Worm (Caenorhabditis elegans): Measurements from ENCODE around the gene cup-15.

Gene cup-15

DNA sequence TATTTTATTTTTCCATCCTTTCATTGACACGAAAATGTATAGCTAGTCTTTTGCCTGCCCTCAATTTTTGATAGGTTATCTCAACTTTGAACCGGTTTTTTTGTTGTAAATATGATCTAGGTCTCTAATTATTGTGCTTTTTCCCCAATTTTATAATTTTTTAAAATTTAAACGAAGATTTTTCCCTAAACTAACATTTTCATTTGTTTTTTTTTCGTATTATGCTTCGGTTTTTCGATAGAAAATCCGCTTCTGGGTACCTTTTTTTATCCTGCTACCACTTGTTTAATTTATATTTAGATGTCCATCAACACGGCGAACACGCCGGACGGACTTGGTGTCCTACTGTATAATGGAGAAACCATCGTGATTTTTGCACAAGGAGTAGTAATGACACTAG, 23.3 kb upstream of the cup-15 start, which contains the start of gene wbp-2:
Gene wbp-2 (plus strand): TSS at position 301 of the 400 bp plus-strand sequence.
- TF ChIP-seq blmp-1 (tag; optimal IDR thresholded peaks at IDR 0.05), result no peak
- TF ChIP-seq ceh-43 (GFP tag; optimal IDR thresholded peaks at IDR 0.05), result no peak
- TF ChIP-seq M03D4.4 (tag; optimal IDR thresholded peaks at IDR 0.05), result no peak
- no peak for TF ChIP-seq ces-1 (GFP tag; optimal IDR thresholded peaks at IDR 0.05)
- TF ChIP-seq mls-2 (tag; optimal IDR thresholded peaks at IDR 0.05), result no peak

DNA sequence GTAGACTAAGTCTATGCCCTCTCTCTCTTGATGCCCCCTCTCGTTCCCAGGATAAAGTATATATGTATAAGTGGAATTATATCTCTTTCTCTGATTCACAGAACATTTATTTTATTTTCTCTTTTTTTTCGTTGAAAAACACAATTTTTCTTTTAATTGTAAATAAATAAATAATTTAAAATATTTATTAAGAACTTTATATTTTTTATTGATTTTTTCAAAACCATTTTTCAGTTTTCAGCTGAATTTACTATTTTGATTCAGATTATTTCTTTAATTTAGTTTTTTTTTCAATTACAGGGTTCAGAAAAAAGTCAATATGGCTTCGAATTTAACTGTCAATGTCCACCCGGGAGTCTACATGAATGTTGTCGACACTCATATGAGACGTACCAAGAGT, 21.5 kb upstream of the cup-15 start, which contains the start of gene eif-3.F:
Gene eif-3.F (plus strand): TSS at position 301 of the 400 bp plus-strand sequence.
- TF ChIP-seq mls-2 (tag; optimal IDR thresholded peaks at IDR 0.05), result no peak
- TF ChIP-seq nhr-237 (tag; optimal IDR thresholded peaks at IDR 0.05), result no peak
- TF ChIP-seq ceh-83 (GFP tag; optimal IDR thresholded peaks at IDR 0.05), result no peak
- TF ChIP-seq ham-2 (GFP tag; optimal IDR thresholded peaks at IDR 0.05), result no peak
- TF ChIP-seq ceh-43 (GFP tag; optimal IDR thresholded peaks at IDR 0.05), result no peak
- TF ChIP-seq cnd-1 (tag; optimal IDR thresholded peaks at IDR 0.05), result no peak
- TF ChIP-seq lsy-2 (tag; optimal IDR thresholded peaks at IDR 0.05), result no peak
- no peak for TF ChIP-seq ztf-11 (tag; optimal IDR thresholded peaks at IDR 0.05)
- TF ChIP-seq tbx-8 (GFP tag; optimal IDR thresholded peaks at IDR 0.05), result no peak
- TF ChIP-seq mep-1 (tag; optimal IDR thresholded peaks at IDR 0.05), result no peak
- TF ChIP-seq hlh-1 (tag; optimal IDR thresholded peaks at IDR 0.05), result no peak
- no peak for TF ChIP-seq sptf-1 (tag; optimal IDR thresholded peaks at IDR 0.05)
- no peak for TF ChIP-seq M03D4.4 (tag; optimal IDR thresholded peaks at IDR 0.05)
- TF ChIP-seq lin-13 (tag; optimal IDR thresholded peaks at IDR 0.05), result no peak

DNA sequence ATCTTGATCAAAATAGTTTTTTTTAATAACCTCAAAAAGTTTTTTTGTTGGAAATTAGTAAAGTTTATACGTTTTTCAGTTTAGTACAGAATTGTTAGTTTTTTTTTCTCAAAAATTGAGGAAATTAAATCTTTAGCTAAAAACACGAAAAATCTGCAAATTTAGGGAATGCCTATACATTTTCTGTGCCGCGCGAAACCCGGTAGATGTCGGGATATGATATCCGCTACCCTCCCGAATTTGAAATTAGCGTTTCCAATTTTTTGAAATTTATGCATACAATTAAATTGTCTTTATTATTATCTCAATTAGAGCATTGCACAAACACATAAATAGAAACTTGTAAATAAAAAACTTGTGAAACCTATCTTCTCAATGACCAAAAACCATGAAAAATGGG, 19.8 kb upstream of the cup-15 start:
- TF ChIP-seq tbx-8 (GFP tag; optimal IDR thresholded peaks at IDR 0.05), result no peak
- TF ChIP-seq elt-3 (tag; optimal IDR thresholded peaks at IDR 0.05), result no peak
- no peak for TF ChIP-seq unc-39 (tag; optimal IDR thresholded peaks at IDR 0.05)
- no peak for TF ChIP-seq elt-1 (tag; optimal IDR thresholded peaks at IDR 0.05; ENCODE audit: borderline replicate concordance, insufficient read depth)
- no peak for TF ChIP-seq ham-2 (GFP tag; optimal IDR thresholded peaks at IDR 0.05)
- TF ChIP-seq flh-1 (GFP tag; optimal IDR thresholded peaks at IDR 0.05), result no peak
- no peak for TF ChIP-seq zip-8 (tag; optimal IDR thresholded peaks at IDR 0.05)
- no peak for TF ChIP-seq sem-2 (GFP tag; optimal IDR thresholded peaks at IDR 0.05)
- TF ChIP-seq lin-13 (tag; optimal IDR thresholded peaks at IDR 0.05), result no peak
- TF ChIP-seq drap-1 (GFP tag; optimal IDR thresholded peaks at IDR 0.05), result no peak
- TF ChIP-seq ceh-43 (GFP tag; optimal IDR thresholded peaks at IDR 0.05), result no peak
- TF ChIP-seq nhr-28 (tag; optimal IDR thresholded peaks at IDR 0.05), result no peak
- TF ChIP-seq cnd-1 (tag; optimal IDR thresholded peaks at IDR 0.05), result no peak
- TF ChIP-seq ces-1 (GFP tag; optimal IDR thresholded peaks at IDR 0.05), result no peak

DNA sequence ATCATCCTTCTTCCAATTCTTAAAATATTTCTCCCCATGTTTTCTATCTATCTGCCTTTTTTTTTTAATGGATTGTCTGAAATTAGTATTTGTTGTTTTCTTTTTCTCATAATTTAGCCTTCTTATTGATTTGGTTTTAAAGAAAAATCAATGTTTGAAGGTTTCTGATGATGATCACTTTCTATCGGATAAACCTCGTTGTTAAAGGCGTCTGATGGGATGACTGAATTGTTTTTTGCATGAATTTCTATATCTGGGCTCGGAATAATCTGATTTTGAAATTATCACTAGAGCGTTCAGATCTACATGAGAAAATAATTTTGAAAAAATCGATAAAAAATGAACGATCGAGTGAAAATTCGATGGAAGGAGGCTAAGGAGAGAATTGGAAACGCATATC, 19.1 kb upstream of the cup-15 start, which contains the start of gene scp-1:
Gene scp-1 (plus strand): TSS at position 301 of the 400 bp plus-strand sequence.
- TF ChIP-seq unc-39 (tag; optimal IDR thresholded peaks at IDR 0.05) (no peak), tbx-8 (GFP tag; optimal IDR thresholded peaks at IDR 0.05) (no peak), zip-8 (tag; optimal IDR thresholded peaks at IDR 0.05) (no peak), hlh-1 (tag; optimal IDR thresholded peaks at IDR 0.05) (no peak)

DNA sequence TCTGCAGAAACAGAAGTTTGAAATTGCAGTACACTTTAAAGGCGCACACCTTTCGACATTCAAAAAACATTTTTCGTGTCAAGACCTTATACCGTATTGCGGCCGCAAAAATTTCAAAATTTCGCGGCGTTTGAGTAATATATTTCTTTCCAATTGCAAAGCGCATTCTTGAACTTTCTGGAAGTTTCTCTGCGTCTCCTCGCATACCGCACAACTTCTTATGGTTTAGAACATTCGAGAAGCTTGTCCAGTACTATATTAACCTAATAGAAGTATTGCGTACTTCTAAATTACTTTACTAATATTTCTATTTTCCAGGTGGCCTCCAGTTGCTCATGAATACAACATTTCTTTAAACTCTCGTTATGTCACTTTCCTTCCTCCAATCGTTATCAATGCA, 16.1 kb upstream of the cup-15 start:
- TF ChIP-seq lsy-2 (tag; optimal IDR thresholded peaks at IDR 0.05), result no peak

DNA sequence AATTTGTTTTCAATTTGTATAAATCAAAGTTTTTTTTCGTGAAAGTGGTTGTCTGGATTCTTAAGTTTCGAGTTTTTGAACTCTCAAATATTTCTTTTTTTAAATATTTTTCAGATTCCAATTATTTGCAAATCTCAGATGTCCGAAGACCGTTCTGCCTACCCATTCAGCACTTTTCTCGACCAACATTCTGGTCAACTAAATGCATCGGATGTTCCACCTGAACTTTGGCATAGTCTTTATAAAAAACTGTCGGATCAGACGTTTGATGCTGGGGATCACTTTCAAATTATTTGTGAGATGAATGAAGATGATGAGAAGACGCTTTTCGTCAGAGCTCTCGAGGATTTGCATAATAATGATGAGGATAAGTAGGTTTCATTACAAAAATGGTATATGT, 13.9 kb upstream of the cup-15 start, which contains the start of gene ttll-12:
Gene ttll-12 (plus strand): TSS at position 139 of the 400 bp plus-strand sequence.
- TF ChIP-seq tbx-8 (GFP tag; optimal IDR thresholded peaks at IDR 0.05), result no peak
- no peak for TF ChIP-seq ztf-11 (tag; optimal IDR thresholded peaks at IDR 0.05)
- no peak for TF ChIP-seq ceh-83 (GFP tag; optimal IDR thresholded peaks at IDR 0.05)
- no peak for TF ChIP-seq unc-62 (GFP tag; optimal IDR thresholded peaks at IDR 0.05)
- no peak for TF ChIP-seq unc-120 (tag; optimal IDR thresholded peaks at IDR 0.05; ENCODE audit: poor library complexity, severe bottlenecking)
- no peak for TF ChIP-seq sptf-1 (tag; optimal IDR thresholded peaks at IDR 0.05)
- TF ChIP-seq mab-5 (tag; optimal IDR thresholded peaks at IDR 0.05), result no peak
- TF ChIP-seq pha-4 (tag; optimal IDR thresholded peaks at IDR 0.05), result no peak
- TF ChIP-seq nhr-28 (tag; optimal IDR thresholded peaks at IDR 0.05), result no peak
- no peak for TF ChIP-seq ceh-43 (GFP tag; optimal IDR thresholded peaks at IDR 0.05)
- TF ChIP-seq ces-1 (GFP tag; optimal IDR thresholded peaks at IDR 0.05), result no peak
- TF ChIP-seq ceh-39 (tag; optimal IDR thresholded peaks at IDR 0.05), result no peak
- no peak for TF ChIP-seq sem-2 (GFP tag; optimal IDR thresholded peaks at IDR 0.05)
- no peak for TF ChIP-seq elt-1 (tag; optimal IDR thresholded peaks at IDR 0.05; ENCODE audit: borderline replicate concordance, insufficient read depth)
- no peak for TF ChIP-seq M03D4.4 (tag; optimal IDR thresholded peaks at IDR 0.05)
- TF ChIP-seq ham-2 (GFP tag; optimal IDR thresholded peaks at IDR 0.05), result no peak
- no peak for TF ChIP-seq snpc-4 (tag; optimal IDR thresholded peaks at IDR 0.05)
- TF ChIP-seq nhr-2 (tag; optimal IDR thresholded peaks at IDR 0.05), result no peak
- TF ChIP-seq drap-1 (GFP tag; optimal IDR thresholded peaks at IDR 0.05), result no peak
- TF ChIP-seq nhr-12 (tag; optimal IDR thresholded peaks at IDR 0.05), result no peak
